Fruit fly (Drosophila melanogaster) whole organism, larva: ENCODE measurements around the gene CstF50.

ENCODE experiments used
- noc ChIP-seq: fragments of 200-800 bp; sonication (Bioruptor generic); optimal IDR thresholded peaks from 3 replicates; lab custom pipeline; 2019; ENCODE audit warnings: missing biosample characterization, mild to moderate bottlenecking, missing genetic modification characterization, moderate library complexity

CstF50 gene

dm6 chr3R:31720112-31720511 lies 16.7 kb downstream of the CstF50 start:
- no peak for TF ChIP-seq noc (tag; lab: Kevin White, UChicago)

- no peak for TF ChIP-seq noc (tag; lab: Kevin White, UChicago)
These were observed 17.3 kb downstream of the CstF50 start for dm6 chr3R:31719497-31719896.

dm6 chr3R:31718967-31719366 lies 17.8 kb downstream of the CstF50 start:
- no peak for TF ChIP-seq noc (tag; lab: Kevin White, UChicago)

dm6 chr3R:31718168-31718565 lies 18.6 kb downstream of the CstF50 start:
- TF ChIP-seq noc (tag; lab: Kevin White, UChicago) = no peak

dm6 chr3R:31717299-31718167 lies 19.2 kb downstream of the CstF50 start:
- peak; percentile 10 for TF ChIP-seq noc (tag; lab: Kevin White, UChicago)

- TF ChIP-seq noc (tag; lab: Kevin White, UChicago) = no peak
These were observed 20.5 kb downstream of the CstF50 start for dm6 chr3R:31716265-31716664.

dm6 chr3R:31715713-31716024 lies 21.1 kb downstream of the CstF50 start:
- TF ChIP-seq noc (tag; lab: Kevin White, UChicago) = no peak

dm6 chr3R:31714876-31715712 lies 21.7 kb downstream of the CstF50 start:
- peak; percentile 11 for TF ChIP-seq noc (tag; lab: Kevin White, UChicago)

- TF ChIP-seq noc (tag; lab: Kevin White, UChicago) = no peak
These were observed 23.2 kb downstream of the CstF50 start, which contains the start of gene ttk for dm6 chr3R:31713306-31714123. TSS of gene ttk (plus strand) at chr3R:31713867.

dm6 chr3R:31712585-31712984 lies 24.2 kb downstream of the CstF50 start:
- TF ChIP-seq noc (tag; lab: Kevin White, UChicago) = no peak

dm6 chr3R:31711270-31712029 lies 25.3 kb downstream of the CstF50 start:
- TF ChIP-seq noc (tag; lab: Kevin White, UChicago) = no peak

dm6 chr3R:31709769-31710168 lies 27.0 kb downstream of the CstF50 start:
- no peak for TF ChIP-seq noc (tag; lab: Kevin White, UChicago)

dm6 chr3R:31709142-31709541 lies 27.6 kb downstream of the CstF50 start:
- no peak for TF ChIP-seq noc (tag; lab: Kevin White, UChicago)

- TF ChIP-seq noc (tag; lab: Kevin White, UChicago) = no peak
These were observed 28.5 kb downstream of the CstF50 start, which contains the start of gene CG42693 for dm6 chr3R:31708240-31708639. TSS of gene CG42693 (minus strand) at chr3R:31708340.

- no peak for TF ChIP-seq noc (tag; lab: Kevin White, UChicago)
These were observed 29.9 kb downstream of the CstF50 start for dm6 chr3R:31706895-31707238.
